Worm (Caenorhabditis elegans) whole organism, L4 larva: ENCODE measurements around the gene vab-3.
A peak's percentile ranks its signal among the peaks of the same experiment; 100 is the strongest.

ENCODE experiments used
- pha-4 ChIP-seq, 2 experiments: fragments of 150-350 bp in 1 of 2; fragments of 200-800 bp in 1 of 2; sonication (Bioruptor generic) in 1 of 2; IDR thresholded peaks in 1 of 2; optimal IDR thresholded peaks in 1 of 2; 2 replicates each; pipeline versions ENCODE4 v1.3.6 to Lab custom; 2014 to 2022; ENCODE audit warnings: missing genetic modification characterization in 2 of 2, missing genetic modification reagents in 2 of 2, missing biosample characterization in 1 of 2, missing compliant biosample characterization in 1 of 2
- pqm-1 ChIP-seq: sonication (generic microtip); optimal IDR thresholded peaks from 2 replicates; lab custom pipeline; 2017; ENCODE audit warnings: missing biosample characterization, missing genetic modification characterization
- zag-1 ChIP-seq: fragments of 150-350 bp; optimal IDR thresholded peaks from 2 replicates; lab custom pipeline; 2014; ENCODE audit warnings: missing biosample characterization, missing genetic modification characterization

DNA sequence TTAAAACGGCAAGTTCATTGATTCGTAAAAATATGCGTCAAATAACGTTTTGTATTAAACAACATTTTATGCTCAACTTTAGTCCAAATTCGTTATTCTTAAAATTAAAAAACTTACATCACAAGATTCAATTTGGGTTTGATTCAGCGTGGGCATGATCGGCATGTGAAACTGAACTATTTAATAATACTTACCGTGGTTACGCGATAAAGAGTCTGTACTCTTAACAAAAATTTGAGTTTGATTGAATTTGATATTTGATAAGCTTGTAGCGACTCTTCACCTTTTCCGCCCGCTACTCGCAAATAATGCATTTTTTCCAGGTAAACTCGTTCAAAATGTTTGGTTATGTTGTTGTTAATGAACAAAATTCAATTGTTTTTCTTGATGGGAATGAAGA is 33.8 kb downstream of the vab-3 start, which contains the start of gene glo-3:
- TF ChIP-seq pqm-1 (tag; lab: Kevin White, UChicago) (peak; percentile 9), zag-1 (tag; lab: Kevin White, UChicago) (no peak), pha-4 (GFP tag; IDR thresholded peaks at IDR 0.05; lab: Robert Waterston, UW) (no peak), pha-4 (tag; optimal IDR thresholded peaks at IDR 0.05; lab: Kevin White, UChicago) (no peak)
